Fruit fly (Drosophila melanogaster) whole organism, embryonic: Measurements from ENCODE around the gene DEF8.

Source experiments
- BtbVII ChIP-seq: fragments of 200-800 bp; sonication (Bioruptor generic); optimal IDR thresholded peaks from 3 replicates; lab custom pipeline; 2017; ENCODE audit warnings: missing biosample characterization, mild to moderate bottlenecking, missing genetic modification characterization
- CG10321 ChIP-seq: fragments of 200-800 bp; sonication (Bioruptor generic); IDR thresholded peaks from 2 replicates; pipeline ENCODE4 v1.3.6; 2022; ENCODE audit warnings: missing biosample characterization, missing genetic modification characterization
- CG10431 ChIP-seq: fragments of 200-800 bp; sonication (Bioruptor generic); optimal IDR thresholded peaks from 3 replicates; lab custom pipeline; 2018; ENCODE audit warnings: missing biosample characterization, mild to moderate bottlenecking, missing genetic modification characterization
- CG10543 ChIP-seq: fragments of 200-800 bp; sonication (Bioruptor generic); optimal IDR thresholded peaks from 3 replicates; lab custom pipeline; 2017; ENCODE audit warnings: missing biosample characterization, mild to moderate bottlenecking, missing genetic modification characterization, moderate library complexity
- CG11456 ChIP-seq: fragments of 200-800 bp; sonication (Bioruptor generic); IDR thresholded peaks from 3 replicates; pipeline ENCODE4 v1.3.6; 2022; ENCODE audit warnings: missing biosample characterization, missing genetic modification characterization
- CG11560 ChIP-seq: fragments of 200-800 bp; sonication (Bioruptor generic); IDR thresholded peaks from 3 replicates; pipeline ENCODE4 v1.3.6; 2022; ENCODE audit warnings: missing biosample characterization, missing genetic modification characterization
- CG11695 ChIP-seq: fragments of 200-800 bp; sonication (Bioruptor generic); IDR thresholded peaks from 3 replicates; pipeline ENCODE4 v1.3.6; 2022; ENCODE audit warnings: missing biosample characterization, missing genetic modification characterization
- CG12744 ChIP-seq: fragments of 200-800 bp; sonication (Bioruptor generic); optimal IDR thresholded peaks from 2 replicates; lab custom pipeline; 2016; ENCODE audit warnings: missing biosample characterization, missing genetic modification characterization
- CG14441 ChIP-seq: fragments of 200-800 bp; sonication (Bioruptor generic); IDR thresholded peaks from 2 replicates; pipeline ENCODE4 v1.3.6; 2022; ENCODE audit warnings: missing biosample characterization, missing genetic modification characterization
- CG17361 ChIP-seq: fragments of 200-800 bp; sonication (Bioruptor generic); IDR thresholded peaks from 3 replicates; pipeline ENCODE4 v1.3.6; 2022; ENCODE audit warnings: missing biosample characterization, missing genetic modification characterization
- CG17612 ChIP-seq: fragments of 200-800 bp; sonication (Bioruptor generic); IDR thresholded peaks from 2 replicates; pipeline ENCODE4 v1.3.6; 2022; ENCODE audit warnings: missing biosample characterization, missing genetic modification characterization
- CG2120 ChIP-seq: fragments of 200-800 bp; sonication (Bioruptor generic); optimal IDR thresholded peaks from 3 replicates; lab custom pipeline; 2016; ENCODE audit warnings: missing biosample characterization, missing genetic modification characterization
- CG3838 ChIP-seq: fragments of 200-800 bp; sonication (Bioruptor generic); optimal IDR thresholded peaks from 3 replicates; lab custom pipeline; 2016; ENCODE audit warnings: missing biosample characterization, missing genetic modification characterization
- CG5180 ChIP-seq: fragments of 200-800 bp; sonication (Bioruptor generic); optimal IDR thresholded peaks from 3 replicates; lab custom pipeline; 2017; ENCODE audit warnings: missing biosample characterization, missing genetic modification characterization, mild to moderate bottlenecking, moderate library complexity, missing genetic modification reagents
- CG6683 ChIP-seq: fragments of 200-800 bp; sonication (Bioruptor generic); optimal IDR thresholded peaks from 2 replicates; lab custom pipeline; 2017; ENCODE audit warnings: missing biosample characterization, mild to moderate bottlenecking, missing genetic modification characterization, missing genetic modification reagents
- CG6813 ChIP-seq: fragments of 200-800 bp; sonication (Bioruptor generic); optimal IDR thresholded peaks from 2 replicates; lab custom pipeline; 2017; ENCODE audit warnings: missing biosample characterization, missing genetic modification characterization, mild to moderate bottlenecking, moderate library complexity, missing genetic modification reagents
- CG8478 ChIP-seq: fragments of >200 bp; optimal IDR thresholded peaks from 2 replicates; lab custom pipeline; 2018
- CG9609 ChIP-seq: fragments of 200-800 bp; sonication (Bioruptor generic); optimal IDR thresholded peaks from 3 replicates; lab custom pipeline; 2016; ENCODE audit warnings: missing biosample characterization, missing genetic modification characterization
- Elba2 ChIP-seq: fragments of 200-800 bp; sonication (Bioruptor generic); optimal IDR thresholded peaks from 3 replicates; lab custom pipeline; 2016; ENCODE audit warnings: missing biosample characterization, missing genetic modification characterization
- Fer2 ChIP-seq: fragments of 200-800 bp; sonication (Bioruptor generic); optimal IDR thresholded peaks from 2 replicates; lab custom pipeline; 2018; ENCODE audit warnings: missing biosample characterization, mild to moderate bottlenecking, missing genetic modification characterization, moderate library complexity
- Fer3 ChIP-seq: fragments of 200-800 bp; sonication (Bioruptor generic); optimal IDR thresholded peaks from 2 replicates; lab custom pipeline; 2018; ENCODE audit warnings: missing biosample characterization, mild to moderate bottlenecking, missing genetic modification characterization, moderate library complexity
- HLHmδ ChIP-seq: fragments of 200-800 bp; sonication (Bioruptor generic); optimal IDR thresholded peaks from 2 replicates; lab custom pipeline; 2018; ENCODE audit warnings: missing biosample characterization, mild to moderate bottlenecking, missing genetic modification characterization, moderate library complexity
- Hey ChIP-seq: fragments of 200-800 bp; sonication (Bioruptor generic); optimal IDR thresholded peaks from 3 replicates; lab custom pipeline; 2018; ENCODE audit warnings: missing biosample characterization, mild to moderate bottlenecking, missing genetic modification characterization
- NFAT ChIP-seq: fragments of 200-800 bp; sonication (Bioruptor generic); IDR thresholded peaks from 2 replicates; pipeline ENCODE4 v1.3.6; 2022; ENCODE audit warnings: missing biosample characterization, missing genetic modification characterization
- Optix ChIP-seq: fragments of 200-800 bp; sonication (Bioruptor generic); IDR thresholded peaks from 3 replicates; pipeline ENCODE4 v1.3.6; 2022; ENCODE audit warnings: missing biosample characterization, missing genetic modification characterization
- Scr ChIP-seq: fragments of 200-800 bp; sonication (Bioruptor generic); IDR thresholded peaks from 2 replicates; pipeline ENCODE4 v1.3.6; 2022; ENCODE audit warnings: missing biosample characterization, missing genetic modification characterization; ENCODE audit not compliant: partially characterized antibody
- TFAM ChIP-seq: fragments of 200-800 bp; sonication (Bioruptor generic); optimal IDR thresholded peaks from 2 replicates; lab custom pipeline; 2017; ENCODE audit warnings: missing biosample characterization, missing genetic modification characterization, inconsistent platforms
- ap ChIP-seq: fragments of 200-800 bp; sonication (Bioruptor generic); IDR thresholded peaks from 2 replicates; pipeline ENCODE4 v1.3.6; 2022; ENCODE audit warnings: missing biosample characterization, missing genetic modification characterization
- ash1 ChIP-seq: fragments of 200-800 bp; sonication (Bioruptor generic); optimal IDR thresholded peaks from 2 replicates; lab custom pipeline; 2018; ENCODE audit warnings: missing biosample characterization, mild to moderate bottlenecking, missing genetic modification characterization
- az2 ChIP-seq: fragments of 200-800 bp; sonication (Bioruptor generic); optimal IDR thresholded peaks from 3 replicates; lab custom pipeline; 2016; ENCODE audit warnings: missing biosample characterization, missing genetic modification characterization
- bigmax ChIP-seq: fragments of 200-800 bp; sonication (Bioruptor generic); optimal IDR thresholded peaks from 2 replicates; lab custom pipeline; 2018; ENCODE audit warnings: missing biosample characterization, mild to moderate bottlenecking, missing genetic modification characterization
- btn ChIP-seq: fragments of 200-800 bp; sonication (Bioruptor generic); optimal IDR thresholded peaks from 2 replicates; lab custom pipeline; 2016; ENCODE audit warnings: missing biosample characterization, missing genetic modification characterization
- emc ChIP-seq: fragments of 200-800 bp; sonication (Bioruptor generic); optimal IDR thresholded peaks from 2 replicates; lab custom pipeline; 2016; ENCODE audit warnings: missing biosample characterization, missing genetic modification characterization
- ems ChIP-seq: fragments of 200-800 bp; sonication (Bioruptor generic); optimal IDR thresholded peaks from 3 replicates; lab custom pipeline; 2016; ENCODE audit warnings: missing biosample characterization, missing genetic modification characterization
- fd3F ChIP-seq: fragments of 200-800 bp; sonication (Bioruptor generic); optimal IDR thresholded peaks from 2 replicates; lab custom pipeline; 2018; ENCODE audit warnings: missing biosample characterization, mild to moderate bottlenecking, missing genetic modification characterization, moderate library complexity
- gcm2 ChIP-seq: fragments of 200-800 bp; sonication (Bioruptor generic); optimal IDR thresholded peaks from 2 replicates; lab custom pipeline; 2016; ENCODE audit warnings: missing biosample characterization, missing genetic modification characterization
- ind ChIP-seq: fragments of 200-800 bp; sonication (Bioruptor generic); optimal IDR thresholded peaks from 3 replicates; lab custom pipeline; 2016; ENCODE audit warnings: missing biosample characterization, missing genetic modification characterization
- lilli ChIP-seq: fragments of 200-800 bp; sonication (Bioruptor generic); optimal IDR thresholded peaks from 3 replicates; lab custom pipeline; 2016; ENCODE audit warnings: missing biosample characterization, missing genetic modification characterization
- odd ChIP-seq: fragments of 200-800 bp; sonication (Bioruptor generic); optimal IDR thresholded peaks from 2 replicates; lab custom pipeline; 2017; ENCODE audit warnings: missing biosample characterization, mild to moderate bottlenecking, missing genetic modification characterization
- pros ChIP-seq: fragments of 200-800 bp; sonication (Bioruptor generic); optimal IDR thresholded peaks from 3 replicates; lab custom pipeline; 2019; ENCODE audit warnings: missing biosample characterization, mild to moderate bottlenecking, missing genetic modification characterization, moderate library complexity
- sens ChIP-seq: fragments of 200-800 bp; sonication (Bioruptor generic); peaks from one replicate; lab custom pipeline; 2016; ENCODE audit warnings: missing biosample characterization, missing genetic modification characterization
- sens-2 ChIP-seq: fragments of 200-800 bp; sonication (Bioruptor generic); IDR thresholded peaks from 2 replicates; pipeline ENCODE4 v1.3.6; 2022; ENCODE audit warnings: missing biosample characterization, missing genetic modification characterization
- shn ChIP-seq: fragments of 200-800 bp; sonication (Bioruptor generic); optimal IDR thresholded peaks from 3 replicates; lab custom pipeline; 2016; ENCODE audit warnings: missing biosample characterization, missing genetic modification characterization
- sna ChIP-seq: fragments of 200-800 bp; sonication (Bioruptor generic); IDR thresholded peaks from 2 replicates; pipeline ENCODE4 v1.3.6; 2022; ENCODE audit warnings: missing biosample characterization, missing genetic modification characterization; ENCODE audit not compliant: partially characterized antibody
- sob ChIP-seq: fragments of 200-800 bp; sonication (Bioruptor generic); IDR thresholded peaks from 2 replicates; pipeline ENCODE4 v1.3.6; 2022; ENCODE audit warnings: missing biosample characterization, missing genetic modification characterization
- stc ChIP-seq: fragments of 200-800 bp; sonication (Bioruptor generic); IDR thresholded peaks from 2 replicates; pipeline ENCODE4 v1.3.6; 2022; ENCODE audit warnings: missing biosample characterization, missing genetic modification characterization
- trem ChIP-seq: fragments of 200-800 bp; optimal IDR thresholded peaks from 3 replicates; lab custom pipeline; 2019; ENCODE audit warnings: missing biosample characterization, mild to moderate bottlenecking, missing genetic modification characterization, moderate library complexity
- ttk ChIP-seq: fragments of 200-800 bp; sonication (Bioruptor generic); IDR thresholded peaks from 2 replicates; pipeline ENCODE4 v2.1.2; 2022; ENCODE audit warnings: missing biosample characterization, missing genetic modification characterization
- vvl ChIP-seq: fragments of 200-800 bp; sonication (Bioruptor generic); IDR thresholded peaks from 2 replicates; pipeline ENCODE4 v1.3.6; 2022; ENCODE audit warnings: missing biosample characterization, missing genetic modification characterization
- wdn ChIP-seq: fragments of 200-800 bp; sonication (Bioruptor generic); IDR thresholded peaks from 2 replicates; pipeline ENCODE4 v1.3.6; 2022; ENCODE audit warnings: missing biosample characterization, missing genetic modification characterization

The DEF8 gene

DNA sequence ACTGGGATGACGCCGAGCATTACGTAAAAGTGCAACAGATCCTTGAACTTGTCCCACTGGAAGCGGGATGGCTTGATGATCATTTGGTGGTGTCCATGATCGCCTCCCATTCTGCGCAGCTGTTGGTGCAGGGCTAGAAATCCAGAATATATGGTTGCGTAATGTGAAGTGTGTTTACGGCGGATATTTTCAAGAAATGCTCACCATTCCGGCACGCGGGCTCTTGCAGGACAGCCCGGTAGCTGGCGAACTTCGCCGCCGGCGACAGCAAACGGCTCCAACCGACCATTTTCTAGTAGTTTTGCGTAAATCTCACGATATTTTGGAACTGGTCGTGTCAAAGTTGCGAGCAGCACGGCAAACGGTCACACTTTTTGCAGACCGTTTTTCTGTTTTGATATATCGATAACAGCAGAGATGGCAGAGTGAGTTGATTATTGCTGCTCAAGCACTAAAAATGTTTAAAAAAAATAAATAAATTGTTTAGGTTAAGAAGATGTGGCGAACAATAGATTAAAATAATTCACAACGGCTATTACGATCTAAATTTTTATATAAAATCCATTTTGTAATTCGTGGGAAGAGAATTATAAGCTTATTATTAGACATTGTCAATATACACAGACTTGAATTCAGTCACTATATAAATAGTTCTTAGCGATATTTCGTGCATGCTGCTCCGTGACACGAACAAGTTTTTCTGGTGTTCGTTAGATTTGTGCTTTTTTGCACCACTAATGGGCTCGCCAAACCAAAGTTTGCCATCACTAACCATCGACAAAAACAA, 6.4 kb downstream of the DEF8 start, which contains the start of the genes ND-SGDH and RhoGAP68F (continued):
- TF ChIP-seq ash1, result no peak
- TF ChIP-seq sens (GFP tag; lab: Kevin White, UChicago), result peak; percentile 92
- TF ChIP-seq wdn (GFP tag; lab: Robert Waterston, UW), result 0 out of 2 replicates have a peak, but pooled peaks have one; percentile 35
- TF ChIP-seq sens-2, result no peak; the same call in 1 of the 2 replicates
- TF ChIP-seq Optix (GFP tag; lab: Robert Waterston, UW), result no peak
- TF ChIP-seq bigmax (GFP tag; lab: Kevin White, UChicago), result no peak
- peak; percentile 55; the same call in 2 of the 3 replicates for TF ChIP-seq CG11695
- TF ChIP-seq Elba2 (GFP tag; lab: Kevin White, UChicago), result peak; percentile 35
- TF ChIP-seq ttk (GFP tag; lab: Robert Waterston, UW), result peak; percentile 49; the same call in 1 of the 2 replicates
- no peak for TF ChIP-seq btn (GFP tag; lab: Kevin White, UChicago)
- no peak for TF ChIP-seq TFAM
- TF ChIP-seq CG2120 (GFP tag; lab: Kevin White, UChicago), result peak; percentile 86
- TF ChIP-seq CG10543 (GFP tag; lab: Kevin White, UChicago), result peak; percentile 87
- no peak for TF ChIP-seq HLHmδ (GFP tag; lab: Kevin White, UChicago)
- TF ChIP-seq sna (GFP tag; lab: Robert Waterston, UW), result peak; percentile 95
- no peak for TF ChIP-seq stc
- peak; percentile 36 for TF ChIP-seq CG10431 (GFP tag; lab: Kevin White, UChicago)
- no peak for TF ChIP-seq CG6813 (GFP tag; lab: Kevin White, UChicago)
- peak; percentile 83 for TF ChIP-seq ind (GFP tag; lab: Kevin White, UChicago)
- TF ChIP-seq CG17612 (GFP tag; lab: Robert Waterston, UW), result no peak
- TF ChIP-seq az2, result peak; percentile 72
- TF ChIP-seq CG10321 (GFP tag; lab: Robert Waterston, UW), result no peak
- no peak for TF ChIP-seq pros
- no peak for TF ChIP-seq Hey (tag; lab: Kevin White, UChicago)
- TF ChIP-seq emc (GFP tag; lab: Kevin White, UChicago), result peak; percentile 22
- TF ChIP-seq CG17361 (GFP tag; lab: Robert Waterston, UW), result peak; percentile 87
- TF ChIP-seq Scr (GFP tag; lab: Robert Waterston, UW), result peak; percentile 98
- peak; percentile 57 for TF ChIP-seq CG9609 (GFP tag; lab: Kevin White, UChicago)
- no peak; the same call in 2 of the 3 replicates for TF ChIP-seq CG11456 (GFP tag; lab: Robert Waterston, UW)
- TF ChIP-seq lilli, result peak; percentile 87
- TF ChIP-seq NFAT (GFP tag; lab: Robert Waterston, UW), result peak; percentile 71
- peak; percentile 76 for TF ChIP-seq trem (tag; lab: Kevin White, UChicago)
- TF ChIP-seq ems (GFP tag; lab: Kevin White, UChicago), result peak; percentile 66
- peak; percentile 20 for TF ChIP-seq CG6683 (GFP tag; lab: Kevin White, UChicago)
- TF ChIP-seq sob, result peak; percentile 79
- peak; percentile 69 for TF ChIP-seq Fer2 (tag; lab: Kevin White, UChicago)
- no peak for TF ChIP-seq CG8478
- peak; percentile 74 for TF ChIP-seq CG14441 (GFP tag; lab: Robert Waterston, UW)
- peak; percentile 41 for TF ChIP-seq BtbVII (GFP tag; lab: Kevin White, UChicago)
- TF ChIP-seq CG3838 (GFP tag; lab: Kevin White, UChicago), result peak; percentile 27
- no peak; the same call in 2 of the 3 replicates for TF ChIP-seq CG11560 (tag; lab: Robert Waterston, UW)
- TF ChIP-seq vvl (GFP tag; lab: Robert Waterston, UW), result peak; percentile 59
- TF ChIP-seq ap (GFP tag; lab: Robert Waterston, UW), result no peak
- TF ChIP-seq shn (GFP tag; lab: Kevin White, UChicago), result peak; percentile 69
- TF ChIP-seq Fer3 (tag; lab: Kevin White, UChicago), result peak; percentile 67
- no peak for TF ChIP-seq odd (GFP tag; lab: Kevin White, UChicago)
- TF ChIP-seq fd3F (GFP tag; lab: Kevin White, UChicago), result peak; percentile 71
- TF ChIP-seq CG12744, result peak; percentile 20
- no peak for TF ChIP-seq gcm2 (GFP tag; lab: Kevin White, UChicago)
- no peak for TF ChIP-seq CG5180 (GFP tag; lab: Kevin White, UChicago)
